Fruit fly (Drosophila melanogaster) whole organism, embryonic: ENCODE results near the gene CG2839.

Experiments used
- B-H2 ChIP-seq: fragments of 200-800 bp; sonication (Bioruptor generic); optimal IDR thresholded peaks from 2 replicates; lab custom pipeline; 2018; ENCODE audit warnings: missing biosample characterization, mild to moderate bottlenecking, missing genetic modification characterization
- Bdp1 ChIP-seq: fragments of 200-800 bp; sonication (Bioruptor generic); optimal IDR thresholded peaks from 3 replicates; lab custom pipeline; 2016; ENCODE audit warnings: missing biosample characterization, missing genetic modification characterization
- CG11695 ChIP-seq: fragments of 200-800 bp; sonication (Bioruptor generic); IDR thresholded peaks from 3 replicates; pipeline ENCODE4 v1.3.6; 2022; ENCODE audit warnings: missing biosample characterization, missing genetic modification characterization
- CG13287 ChIP-seq: fragments of 200-800 bp; sonication (Bioruptor generic); IDR thresholded peaks from 2 replicates; pipeline ENCODE4 v1.3.6; 2022; ENCODE audit warnings: missing biosample characterization, missing genetic modification characterization; ENCODE audit not compliant: partially characterized antibody
- CG15479 ChIP-seq: fragments of 200-800 bp; sonication (Bioruptor generic); optimal IDR thresholded peaks from 3 replicates; lab custom pipeline; 2019; ENCODE audit warnings: missing biosample characterization, mild to moderate bottlenecking, missing genetic modification characterization, moderate library complexity
- CG16863 ChIP-seq: fragments of 200-800 bp; sonication (Bioruptor generic); optimal IDR thresholded peaks from 3 replicates; lab custom pipeline; 2016; ENCODE audit warnings: missing biosample characterization, missing genetic modification characterization
- CG17186 ChIP-seq: fragments of 200-800 bp; sonication (Bioruptor generic); optimal IDR thresholded peaks from 3 replicates; lab custom pipeline; 2017; ENCODE audit warnings: missing biosample characterization, missing genetic modification reagents, missing genetic modification characterization
- CG1832 ChIP-seq: fragments of 200-800 bp; sonication (Bioruptor generic); optimal IDR thresholded peaks from 2 replicates; lab custom pipeline; 2017; ENCODE audit warnings: missing biosample characterization, mild to moderate bottlenecking, missing genetic modification characterization, inconsistent platforms
- CG18764 ChIP-seq: fragments of 200-800 bp; sonication (Bioruptor generic); optimal IDR thresholded peaks from 3 replicates; lab custom pipeline; 2016; ENCODE audit warnings: missing biosample characterization, missing genetic modification characterization
- CG2202 ChIP-seq: fragments of 200-800 bp; sonication (Bioruptor generic); optimal IDR thresholded peaks from 2 replicates; lab custom pipeline; 2018; ENCODE audit warnings: missing biosample characterization, mild to moderate bottlenecking, missing genetic modification characterization
- CG30020 ChIP-seq: fragments of 200-800 bp; optimal IDR thresholded peaks from 2 replicates; lab custom pipeline; 2019; ENCODE audit warnings: missing biosample characterization, mild to moderate bottlenecking, missing genetic modification characterization, moderate library complexity
- CG3065 ChIP-seq: fragments of 200-800 bp; sonication (Bioruptor generic); optimal IDR thresholded peaks from 2 replicates; lab custom pipeline; 2016; ENCODE audit warnings: missing biosample characterization, missing genetic modification characterization
- CG7987 ChIP-seq: fragments of 200-800 bp; sonication (Bioruptor generic); optimal IDR thresholded peaks from 2 replicates; lab custom pipeline; 2018; ENCODE audit warnings: missing biosample characterization, mild to moderate bottlenecking, missing genetic modification characterization, moderate library complexity
- CoRest ChIP-seq: fragments of 200-800 bp; sonication (Bioruptor generic); optimal IDR thresholded peaks from 3 replicates; lab custom pipeline; 2018; ENCODE audit warnings: missing biosample characterization, mild to moderate bottlenecking, missing genetic modification characterization, moderate library complexity
- D ChIP-seq, 2 experiments: fragments of 200-800 bp in 1 of 2; fragments of >200 bp in 1 of 2; sonication (Bioruptor generic) in 1 of 2; optimal IDR thresholded peaks; 2 replicates in 1 of 2; 3 replicates in 1 of 2; lab custom pipeline; 2017; ENCODE audit warnings: mild to moderate bottlenecking in 1 of 2, missing biosample characterization in 1 of 2, missing genetic modification characterization in 1 of 2, missing genetic modification reagents in 1 of 2
- Dfd ChIP-seq, 2 experiments: fragments of >200 bp; optimal IDR thresholded peaks; 2 replicates each; lab custom pipeline; 2017; ENCODE audit warnings: missing biosample characterization in 2 of 2, missing genetic modification characterization in 2 of 2
- Dll ChIP-seq: fragments of 200-800 bp; sonication (Bioruptor generic); IDR thresholded peaks from 4 replicates; pipeline ENCODE4 v1.3.6; 2022; ENCODE audit warnings: missing biosample characterization, missing genetic modification characterization; ENCODE audit not compliant: partially characterized antibody
- Drgx ChIP-seq: fragments of 200-800 bp; sonication (Bioruptor generic); IDR thresholded peaks from 2 replicates; pipeline ENCODE4 v1.3.6; 2022; ENCODE audit warnings: missing biosample characterization, missing genetic modification characterization
- Eip74EF ChIP-seq, 2 experiments: fragments of 200-800 bp in 1 of 2; fragments of >200 bp in 1 of 2; sonication (Bioruptor generic) in 1 of 2; optimal IDR thresholded peaks; 2 replicates each; lab custom pipeline; 2017 to 2019; ENCODE audit warnings: missing biosample characterization in 2 of 2, missing genetic modification characterization in 2 of 2, mild to moderate bottlenecking in 1 of 2, moderate library complexity in 1 of 2
- Ets65A ChIP-seq: fragments of 200-800 bp; sonication (Bioruptor generic); peaks from one replicate; lab custom pipeline; 2016; ENCODE audit warnings: missing biosample characterization, missing genetic modification characterization
- Ets97D ChIP-seq: fragments of 200-800 bp; sonication (Bioruptor generic); optimal IDR thresholded peaks from 3 replicates; lab custom pipeline; 2016; ENCODE audit warnings: missing biosample characterization, missing genetic modification characterization
- Hmr ChIP-seq: fragments of 200-800 bp; sonication (Bioruptor generic); optimal IDR thresholded peaks from 3 replicates; lab custom pipeline; 2017; ENCODE audit warnings: mild to moderate bottlenecking, missing biosample characterization, missing genetic modification reagents, missing genetic modification characterization
- Kr ChIP-seq: fragments of 200-800 bp; sonication (Bioruptor generic); optimal IDR thresholded peaks from 2 replicates; lab custom pipeline; 2017; ENCODE audit warnings: missing biosample characterization, mild to moderate bottlenecking, missing genetic modification characterization
- Nf-YB ChIP-seq: fragments of 200-800 bp; sonication (Bioruptor generic); optimal IDR thresholded peaks from 3 replicates; lab custom pipeline; 2019; ENCODE audit warnings: missing biosample characterization, mild to moderate bottlenecking, missing genetic modification characterization, moderate library complexity
- Side ChIP-seq: fragments of 200-800 bp; sonication (Bioruptor generic); optimal IDR thresholded peaks from 2 replicates; lab custom pipeline; 2016; ENCODE audit warnings: missing biosample characterization, missing genetic modification characterization
- Trl ChIP-seq, 3 experiments: fragments of >200 bp in 2 of 3; fragments of 200-800 bp in 1 of 3; sonication (Bioruptor generic) in 1 of 3; optimal IDR thresholded peaks; 2 replicates in 1 of 3; 3 replicates in 2 of 3; lab custom pipeline; 2016 to 2017; ENCODE audit warnings: missing biosample characterization in 1 of 3, missing genetic modification characterization in 1 of 3
- Usf ChIP-seq: fragments of 200-800 bp; sonication (Bioruptor generic); optimal IDR thresholded peaks from 2 replicates; lab custom pipeline; 2017; ENCODE audit warnings: missing genotype, missing biosample characterization, missing genetic modification characterization
- ac ChIP-seq: fragments of 200-800 bp; sonication (Bioruptor generic); optimal IDR thresholded peaks from 3 replicates; lab custom pipeline; 2017; ENCODE audit warnings: missing biosample characterization, mild to moderate bottlenecking, missing genetic modification characterization
- cad ChIP-seq: fragments of >200 bp; optimal IDR thresholded peaks from 2 replicates; lab custom pipeline; 2017; ENCODE audit warnings: missing biosample characterization, missing genetic modification characterization
- chinmo ChIP-seq: fragments of 200-800 bp; sonication (Bioruptor generic); IDR thresholded peaks from 4 replicates; pipeline ENCODE4 v1.3.6; 2022; ENCODE audit warnings: missing biosample characterization, missing genetic modification characterization; ENCODE audit not compliant: partially characterized antibody
- disco-r ChIP-seq: fragments of 200-800 bp; sonication (Bioruptor generic); optimal IDR thresholded peaks from 2 replicates; lab custom pipeline; 2016; ENCODE audit warnings: missing biosample characterization, missing genetic modification characterization
- dm ChIP-seq: fragments of 200-800 bp; sonication (Bioruptor generic); optimal IDR thresholded peaks from 3 replicates; lab custom pipeline; 2016; ENCODE audit warnings: missing biosample characterization, missing genetic modification characterization
- ewg ChIP-seq: fragments of 200-800 bp; sonication (Bioruptor generic); optimal IDR thresholded peaks from 3 replicates; lab custom pipeline; 2017; ENCODE audit warnings: mild to moderate bottlenecking, missing biosample characterization, missing genetic modification reagents, missing genetic modification characterization
- gsb-n ChIP-seq: fragments of 200-800 bp; sonication (Bioruptor generic); optimal IDR thresholded peaks from 3 replicates; lab custom pipeline; 2018; ENCODE audit warnings: missing biosample characterization, mild to moderate bottlenecking, missing genetic modification characterization
- hb ChIP-seq: fragments of 200-800 bp; sonication (Bioruptor generic); IDR thresholded peaks from 3 replicates; pipeline ENCODE4 v1.3.6; 2022; ENCODE audit warnings: missing biosample characterization, missing genetic modification characterization; ENCODE audit not compliant: partially characterized antibody
- hbn ChIP-seq: fragments of 200-800 bp; sonication (Bioruptor generic); IDR thresholded peaks from 2 replicates; pipeline ENCODE4 v1.3.6; 2022; ENCODE audit warnings: missing biosample characterization, missing genetic modification characterization; ENCODE audit not compliant: partially characterized antibody
- kni ChIP-seq: fragments of 200-800 bp; sonication (Bioruptor generic); optimal IDR thresholded peaks from 3 replicates; lab custom pipeline; 2017; ENCODE audit warnings: mild to moderate bottlenecking, missing biosample characterization, missing genetic modification reagents, missing genetic modification characterization
- prd ChIP-seq, 3 experiments: fragments of >200 bp in 2 of 3; fragments of 200-800 bp in 1 of 3; sonication (Bioruptor generic) in 1 of 3; optimal IDR thresholded peaks in 2 of 3; IDR thresholded peaks in 1 of 3; 2 replicates in 2 of 3; 3 replicates in 1 of 3; pipeline versions ENCODE4 v1.3.6 to Lab custom; 2017 to 2022; ENCODE audit warnings: missing biosample characterization in 1 of 3, missing genetic modification characterization in 1 of 3
- sens ChIP-seq: fragments of 200-800 bp; sonication (Bioruptor generic); peaks from one replicate; lab custom pipeline; 2016; ENCODE audit warnings: missing biosample characterization, missing genetic modification characterization
- sim ChIP-seq: fragments of 200-800 bp; sonication (Bioruptor generic); IDR thresholded peaks from 2 replicates; pipeline ENCODE4 v1.3.6; 2022; ENCODE audit warnings: missing biosample characterization, missing genetic modification characterization
- sima ChIP-seq: fragments of 200-800 bp; sonication (Bioruptor generic); optimal IDR thresholded peaks from 2 replicates; lab custom pipeline; 2016; ENCODE audit warnings: missing biosample characterization, missing genetic modification characterization
- sob ChIP-seq: fragments of 200-800 bp; sonication (Bioruptor generic); IDR thresholded peaks from 2 replicates; pipeline ENCODE4 v1.3.6; 2022; ENCODE audit warnings: missing biosample characterization, missing genetic modification characterization
- stwl ChIP-seq: fragments of 200-800 bp; sonication (Bioruptor generic); optimal IDR thresholded peaks from 3 replicates; lab custom pipeline; 2018; ENCODE audit warnings: missing biosample characterization, mild to moderate bottlenecking, missing genetic modification characterization, moderate library complexity
- tap ChIP-seq: fragments of 200-800 bp; optimal IDR thresholded peaks from 3 replicates; lab custom pipeline; 2019; ENCODE audit warnings: missing biosample characterization, mild to moderate bottlenecking, missing genetic modification characterization, moderate library complexity
- tin ChIP-seq: fragments of 200-800 bp; sonication (Bioruptor generic); optimal IDR thresholded peaks from 3 replicates; lab custom pipeline; 2016; ENCODE audit warnings: missing biosample characterization, missing genetic modification characterization
- twi ChIP-seq: fragments of 200-800 bp; optimal IDR thresholded peaks from 2 replicates; lab custom pipeline; 2019; ENCODE audit warnings: missing biosample characterization, mild to moderate bottlenecking, missing genetic modification characterization, moderate library complexity
- zfh1 ChIP-seq: fragments of 200-800 bp; sonication (Bioruptor generic); IDR thresholded peaks from 3 replicates; pipeline ENCODE4 v1.3.6; 2022; ENCODE audit warnings: missing biosample characterization, missing genetic modification characterization

Gene CG2839

dm6 chr2L:594635-595384 is 30.6 kb upstream of the CG2839 start, which contains the start of gene Gsc (continued):
- TF ChIP-seq sima (GFP tag; lab: Kevin White, UChicago), result no peak
- peak; percentile 87 for TF ChIP-seq Ets65A (GFP tag; lab: Kevin White, UChicago)
- TF ChIP-seq Trl (optimal IDR thresholded peaks at IDR 0.05; lab: Kevin White, UChicago), result peak; percentile 78 to 97
- no peak for TF ChIP-seq Trl (GFP tag; optimal IDR thresholded peaks at IDR 0.05; lab: Kevin White, UChicago)
- no peak for TF ChIP-seq stwl
- TF ChIP-seq Eip74EF (GFP tag; optimal IDR thresholded peaks at IDR 0.05; lab: Kevin White, UChicago), result no peak
- TF ChIP-seq CG7987 (GFP tag; lab: Kevin White, UChicago), result no peak
- no peak for TF ChIP-seq prd (optimal IDR thresholded peaks at IDR 0.05; lab: Kevin White, UChicago)
- TF ChIP-seq prd (GFP tag; IDR thresholded peaks at IDR 0.05; lab: Robert Waterston, UW), result no peak
- peak; percentile 48 for TF ChIP-seq kni
- TF ChIP-seq disco-r (GFP tag; lab: Kevin White, UChicago), result no peak
- TF ChIP-seq CG11695 (GFP tag; lab: Robert Waterston, UW), result no peak
- TF ChIP-seq twi (tag; lab: Kevin White, UChicago), result peak; percentile 34
- no peak for TF ChIP-seq CG2202 (tag; lab: Kevin White, UChicago)
- no peak for TF ChIP-seq dm (GFP tag; lab: Kevin White, UChicago)
- 0 out of 4 replicates have a peak, but pooled peaks have one; percentile 28 for TF ChIP-seq chinmo (GFP tag; lab: Robert Waterston, UW)
- TF ChIP-seq CoRest, result peak; percentile 32
- TF ChIP-seq Nf-YB (GFP tag; lab: Kevin White, UChicago), result peak; percentile 99
- TF ChIP-seq B-H2, result no peak
- TF ChIP-seq hbn (GFP tag; lab: Robert Waterston, UW), result 0 out of 2 replicates have a peak, but pooled peaks have one; percentile 17
- peak; percentile 27 for TF ChIP-seq sens
- peak; percentile 12 for TF ChIP-seq D (optimal IDR thresholded peaks at IDR 0.05; lab: Kevin White, UChicago)
- no peak for TF ChIP-seq D (GFP tag; optimal IDR thresholded peaks at IDR 0.05; lab: Kevin White, UChicago)
- TF ChIP-seq CG16863, result no peak
- no peak for TF ChIP-seq CG3065
- TF ChIP-seq Side (GFP tag; lab: Kevin White, UChicago), result no peak
- TF ChIP-seq sim (GFP tag; lab: Robert Waterston, UW), result no peak
- TF ChIP-seq ewg (GFP tag; lab: Kevin White, UChicago), result peak; percentile 48
- TF ChIP-seq CG13287 (GFP tag; lab: Robert Waterston, UW), result no peak
- no peak for TF ChIP-seq hb
- TF ChIP-seq tap (tag; lab: Kevin White, UChicago), result no peak
- peak; percentile 48; the same call in 1 of the 4 replicates for TF ChIP-seq Dll (GFP tag; lab: Robert Waterston, UW)

dm6 chr2L:597771-598170 is 27.7 kb upstream of the CG2839 start:
- TF ChIP-seq CG15479 (GFP tag; lab: Kevin White, UChicago) (peak; percentile 47), sob (GFP tag; lab: Robert Waterston, UW) (no peak), Kr (GFP tag; lab: Kevin White, UChicago) (no peak), Ets97D (GFP tag; lab: Kevin White, UChicago) (no peak), CG1832 (GFP tag; lab: Kevin White, UChicago) (peak; percentile 38), CG18764 (GFP tag; lab: Kevin White, UChicago) (no peak), CG17186 (GFP tag; lab: Kevin White, UChicago) (no peak), Usf (GFP tag; lab: Kevin White, UChicago) (no peak), sens (no peak), ac (peak; percentile 11), Ets65A (GFP tag; lab: Kevin White, UChicago) (peak; percentile 81), CG30020 (tag; lab: Kevin White, UChicago) (no peak), Bdp1 (no peak), cad (GFP tag; lab: Kevin White, UChicago) (peak; percentile 69), Hmr (GFP tag; lab: Kevin White, UChicago) (no peak), Dfd (GFP tag; optimal IDR thresholded peaks at IDR 0.05; lab: Kevin White, UChicago) (no peak), zfh1 (GFP tag; lab: Robert Waterston, UW) (0 out of 3 replicates have a peak, but pooled peaks have one; percentile 20), gsb-n (tag; lab: Kevin White, UChicago) (peak; percentile 22), D (optimal IDR thresholded peaks at IDR 0.05; lab: Kevin White, UChicago) (peak; percentile 63), D (GFP tag; optimal IDR thresholded peaks at IDR 0.05; lab: Kevin White, UChicago) (no peak), tin (GFP tag; lab: Kevin White, UChicago) (no peak), Drgx (GFP tag; lab: Robert Waterston, UW) (no peak), Nf-YB (GFP tag; lab: Kevin White, UChicago) (peak; percentile 59)
